Worm (Caenorhabditis elegans): ENCODE measurements around the gene srh-18.

Gene srh-18

DNA sequence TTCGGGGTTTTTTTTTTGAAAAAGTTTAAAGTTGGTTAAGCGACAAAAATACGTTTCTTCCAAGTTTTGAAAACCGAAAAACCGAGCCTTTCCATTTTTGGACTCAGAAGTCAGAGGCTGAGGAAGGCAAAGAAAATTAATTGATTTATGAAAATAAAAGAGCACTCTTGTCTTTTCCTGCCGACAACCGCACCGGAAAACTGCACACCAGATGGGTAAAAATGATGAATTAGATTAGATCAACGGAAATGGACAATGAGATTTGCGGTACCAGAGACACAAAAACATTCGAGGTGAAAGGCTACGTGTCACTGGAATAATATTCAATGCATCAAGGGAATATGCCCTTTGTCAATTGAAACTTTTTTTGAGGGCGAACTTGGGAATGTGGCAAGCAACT lies 23.7 kb upstream of the srh-18 start:
- TF ChIP-seq zfp-3 (GFP tag; conservative IDR thresholded peaks at IDR 0.05) (no peak), dmd-8 (GFP tag; IDR thresholded peaks at IDR 0.05) (no peak), spr-3 (GFP tag; optimal IDR thresholded peaks at IDR 0.05) (no peak), dve-1 (tag; optimal IDR thresholded peaks at IDR 0.05; ENCODE audit: insufficient read depth) (no peak), nhr-6 (tag; optimal IDR thresholded peaks at IDR 0.05) (no peak), nhr-10 (tag; optimal IDR thresholded peaks at IDR 0.05) (no peak), ZK337.2 (GFP tag; IDR thresholded peaks at IDR 0.05) (no peak), ceh-44 (GFP tag; IDR thresholded peaks at IDR 0.05) (no peak), nhr-237 (tag; optimal IDR thresholded peaks at IDR 0.05) (no peak), lin-1 (GFP tag; IDR thresholded peaks at IDR 0.05) (no peak), lir-3 (tag; optimal IDR thresholded peaks at IDR 0.05) (no peak)

DNA sequence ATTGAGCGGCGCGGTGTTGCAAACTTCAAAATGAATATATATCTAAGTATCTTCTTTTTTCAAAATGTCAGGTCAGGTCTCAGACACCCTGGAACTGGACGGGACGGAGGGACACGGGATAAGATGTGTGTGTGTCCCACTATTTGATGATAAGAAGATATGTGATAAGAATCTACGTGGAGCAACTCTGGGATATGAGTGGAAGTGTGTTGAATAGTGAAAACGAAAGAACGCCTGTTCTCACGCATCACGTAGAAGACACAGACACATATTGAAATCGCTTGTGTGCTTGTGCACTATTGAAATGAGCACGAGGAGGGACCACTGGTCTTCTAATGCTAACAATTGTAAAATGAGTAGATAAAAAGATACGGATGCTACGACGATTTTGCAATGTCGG lies 22.4 kb upstream of the srh-18 start, which contains the start of gene uig-1:
uig-1 (minus strand) TSS at position 120 of the 400 bp plus-strand sequence.
- TF ChIP-seq mes-2 (tag; optimal IDR thresholded peaks at IDR 0.05; ENCODE audit: poor library complexity, severe bottlenecking) (no peak), nhr-111 (GFP tag; optimal IDR thresholded peaks at IDR 0.05) (no peak), unc-62 (GFP tag; optimal IDR thresholded peaks at IDR 0.05 in 1 of 2) (peak in 1 of 2 experiments; percentile 63), unc-62 (tag; optimal IDR thresholded peaks at IDR 0.05) (no peak), ceh-82 (tag; optimal IDR thresholded peaks at IDR 0.05) (no peak)

DNA sequence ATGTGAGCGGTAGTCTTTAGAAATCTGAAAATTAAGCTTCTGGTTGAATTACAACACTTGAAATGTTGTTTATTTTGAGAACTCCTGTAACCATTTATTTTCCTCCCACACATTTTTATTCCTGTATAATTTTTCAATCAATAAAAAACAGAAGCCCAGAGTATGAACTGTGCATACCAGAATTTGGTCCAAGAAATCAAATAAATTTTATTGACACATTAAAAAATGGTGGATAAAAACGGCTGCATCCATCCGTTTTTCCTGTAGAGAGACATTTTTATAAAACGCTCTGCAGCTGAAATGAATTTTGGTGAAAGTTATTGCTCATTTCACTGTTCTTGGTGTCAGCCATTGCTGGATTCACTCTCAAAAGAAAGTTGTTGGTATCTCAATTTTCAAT lies 21.0 kb upstream of the srh-18 start, which contains the start of gene C26E1.1:
C26E1.1 (plus strand) TSS at position 301 of the 400 bp plus-strand sequence.
- TF ChIP-seq skn-1 (tag; optimal IDR thresholded peaks at IDR 0.05) (no peak), mep-1 (tag; optimal IDR thresholded peaks at IDR 0.05) (no peak), mxl-2 (GFP tag; conservative IDR thresholded peaks at IDR 0.05) (no peak), spr-1 (tag; optimal IDR thresholded peaks at IDR 0.05) (no peak), mdt-29 (GFP tag; IDR thresholded peaks at IDR 0.05) (no peak), R02D3.7 (tag; optimal IDR thresholded peaks at IDR 0.05) (no peak), egl-27 (tag; optimal IDR thresholded peaks at IDR 0.05) (no peak), dve-1 (tag; optimal IDR thresholded peaks at IDR 0.05; ENCODE audit: insufficient read depth) (no peak)

DNA sequence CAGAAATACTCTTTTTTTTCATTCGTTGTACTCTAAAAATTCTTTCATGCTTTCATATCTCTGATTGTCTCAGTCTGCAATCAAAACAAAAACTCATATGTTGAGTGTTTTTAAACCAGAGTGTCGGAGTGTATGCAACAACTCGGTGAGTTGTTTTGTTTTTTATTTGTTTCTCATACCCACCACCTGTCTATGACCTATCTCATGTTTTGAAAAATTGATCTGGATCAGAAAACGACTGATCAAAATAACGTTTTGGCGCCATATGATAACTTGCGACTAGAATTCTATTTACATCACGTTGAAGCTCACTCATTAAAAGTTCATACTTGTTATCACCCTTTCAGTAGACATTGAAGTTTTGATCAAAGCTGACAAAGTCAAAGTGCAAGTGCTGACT lies 19.5 kb upstream of the srh-18 start:
- TF ChIP-seq R02D3.7 (tag; optimal IDR thresholded peaks at IDR 0.05) (no peak), spr-3 (GFP tag; optimal IDR thresholded peaks at IDR 0.05) (no peak), nhr-41 (GFP tag; IDR thresholded peaks at IDR 0.05) (no peak), fos-1 (tag; optimal IDR thresholded peaks at IDR 0.05) (no peak), daf-16 (GFP tag; optimal IDR thresholded peaks at IDR 0.05) (peak in 1 of 2 experiments; percentile 93), daf-16 (tag; optimal IDR thresholded peaks at IDR 0.05) (no peak), lin-29 (GFP tag; IDR thresholded peaks at IDR 0.05) (no peak), T26A8.4 (GFP tag; IDR thresholded peaks at IDR 0.05) (no peak), Y5F2A.4 (GFP tag; optimal IDR thresholded peaks at IDR 0.05) (no peak), Y105C5A.15 (GFP tag; IDR thresholded peaks at IDR 0.05) (no peak), attf-4 (tag; optimal IDR thresholded peaks at IDR 0.05) (no peak), F44E2.7 (GFP tag; IDR thresholded peaks at IDR 0.05) (no peak), unc-62 (GFP tag; optimal IDR thresholded peaks at IDR 0.05 in 1 of 2) (peak in 1 of 2 experiments; percentile 83), unc-62 (tag; optimal IDR thresholded peaks at IDR 0.05) (no peak), madf-5 (GFP tag; IDR thresholded peaks at IDR 0.05) (no peak), unc-130 (GFP tag; optimal IDR thresholded peaks at IDR 0.05) (no peak), hif-1 (tag; optimal IDR thresholded peaks at IDR 0.05) (no peak), nhr-42 (GFP tag; IDR thresholded peaks at IDR 0.05) (no peak), ctbp-1 (GFP tag; IDR thresholded peaks at IDR 0.05) (no peak)
